Fruit fly (Drosophila melanogaster) whole organism, embryonic: Measurements from ENCODE around the gene cnir.

Source experiments
- CG13296 ChIP-seq: fragments of 200-800 bp; sonication (Bioruptor generic); optimal IDR thresholded peaks from 3 replicates; lab custom pipeline; 2018; ENCODE audit warnings: missing biosample characterization, mild to moderate bottlenecking, missing genetic modification characterization
- CG14441 ChIP-seq: fragments of 200-800 bp; sonication (Bioruptor generic); IDR thresholded peaks from 2 replicates; pipeline ENCODE4 v1.3.6; 2022; ENCODE audit warnings: missing biosample characterization, missing genetic modification characterization
- CG1603 ChIP-seq: fragments of 200-800 bp; sonication (Bioruptor generic); optimal IDR thresholded peaks from 2 replicates; lab custom pipeline; 2019; ENCODE audit warnings: missing biosample characterization, mild to moderate bottlenecking, missing genetic modification characterization, moderate library complexity
- CG16779 ChIP-seq: fragments of 200-800 bp; sonication (Bioruptor generic); IDR thresholded peaks from 2 replicates; pipeline ENCODE4 v1.3.6; 2022; ENCODE audit warnings: missing biosample characterization, missing genetic modification characterization
- CG17361 ChIP-seq: fragments of 200-800 bp; sonication (Bioruptor generic); IDR thresholded peaks from 3 replicates; pipeline ENCODE4 v1.3.6; 2022; ENCODE audit warnings: missing biosample characterization, missing genetic modification characterization
- CG17385 ChIP-seq: fragments of 200-800 bp; sonication (Bioruptor generic); optimal IDR thresholded peaks from 3 replicates; lab custom pipeline; 2018; ENCODE audit warnings: missing biosample characterization, mild to moderate bottlenecking, missing genetic modification characterization
- CG2116 ChIP-seq: fragments of 200-800 bp; sonication (Bioruptor generic); optimal IDR thresholded peaks from 3 replicates; lab custom pipeline; 2018; ENCODE audit warnings: missing biosample characterization, mild to moderate bottlenecking, missing genetic modification characterization
- CG30403 ChIP-seq: fragments of 200-800 bp; sonication (Bioruptor generic); optimal IDR thresholded peaks from 3 replicates; lab custom pipeline; 2016; ENCODE audit warnings: missing biosample characterization, missing genetic modification characterization
- CG32772 ChIP-seq: fragments of 200-800 bp; sonication (Bioruptor generic); IDR thresholded peaks from 2 replicates; pipeline ENCODE4 v1.3.6; 2022; ENCODE audit warnings: missing biosample characterization, missing genetic modification characterization
- CG6254 ChIP-seq: fragments of 200-800 bp; sonication (Bioruptor generic); optimal IDR thresholded peaks from 3 replicates; lab custom pipeline; 2017; ENCODE audit warnings: mild to moderate bottlenecking, missing biosample characterization, missing genetic modification reagents, missing genetic modification characterization
- CG7786 ChIP-seq: fragments of 200-800 bp; sonication (Bioruptor generic); optimal IDR thresholded peaks from 2 replicates; lab custom pipeline; 2016; ENCODE audit warnings: missing biosample characterization, missing genetic modification characterization
- CG8281 ChIP-seq: fragments of 200-800 bp; sonication (Bioruptor generic); optimal IDR thresholded peaks from 2 replicates; lab custom pipeline; 2018; ENCODE audit warnings: missing biosample characterization, mild to moderate bottlenecking, missing genetic modification characterization, moderate library complexity
- CG8388 ChIP-seq: fragments of 200-800 bp; sonication (Bioruptor generic); optimal IDR thresholded peaks from 2 replicates; lab custom pipeline; 2019; ENCODE audit warnings: missing biosample characterization, mild to moderate bottlenecking, missing genetic modification characterization, moderate library complexity
- CrebB ChIP-seq: fragments of 200-800 bp; sonication (Bioruptor generic); optimal IDR thresholded peaks from 3 replicates; lab custom pipeline; 2018; ENCODE audit warnings: missing biosample characterization, mild to moderate bottlenecking, missing genetic modification characterization
- ERR ChIP-seq: fragments of 200-800 bp; sonication (Bioruptor generic); optimal IDR thresholded peaks from 2 replicates; lab custom pipeline; 2016; ENCODE audit warnings: missing biosample characterization, missing genetic modification characterization
- Jarid2 ChIP-seq: fragments of 200-800 bp; sonication (Bioruptor generic); optimal IDR thresholded peaks from 3 replicates; lab custom pipeline; 2017; ENCODE audit warnings: mild to moderate bottlenecking, missing biosample characterization, missing genetic modification reagents, missing genetic modification characterization
- Max ChIP-seq: fragments of 200-800 bp; sonication (Bioruptor generic); optimal IDR thresholded peaks from 2 replicates; lab custom pipeline; 2016; ENCODE audit warnings: missing biosample characterization, mild to moderate bottlenecking, missing genetic modification characterization
- Mes4 ChIP-seq: fragments of 200-800 bp; sonication (Bioruptor generic); optimal IDR thresholded peaks from 2 replicates; lab custom pipeline; 2016; ENCODE audit warnings: missing biosample characterization, missing genetic modification characterization
- Nf-YC ChIP-seq: fragments of 200-800 bp; optimal IDR thresholded peaks from 3 replicates; lab custom pipeline; 2019; ENCODE audit warnings: missing biosample characterization, mild to moderate bottlenecking, missing genetic modification characterization, moderate library complexity
- Oaz ChIP-seq: fragments of 200-800 bp; sonication (Bioruptor generic); IDR thresholded peaks from 2 replicates; pipeline ENCODE4 v1.3.6; 2022; ENCODE audit warnings: missing biosample characterization, missing genetic modification characterization
- PHDP ChIP-seq: fragments of 200-800 bp; sonication (Bioruptor generic); optimal IDR thresholded peaks from 3 replicates; lab custom pipeline; 2018; ENCODE audit warnings: missing biosample characterization, mild to moderate bottlenecking, missing genetic modification characterization, moderate library complexity
- Ptx1 ChIP-seq: fragments of 200-800 bp; sonication (Bioruptor generic); IDR thresholded peaks from 2 replicates; pipeline ENCODE4 v1.3.6; 2022; ENCODE audit warnings: missing biosample characterization, missing genetic modification characterization
- Scr ChIP-seq: fragments of 200-800 bp; sonication (Bioruptor generic); IDR thresholded peaks from 2 replicates; pipeline ENCODE4 v1.3.6; 2022; ENCODE audit warnings: missing biosample characterization, missing genetic modification characterization; ENCODE audit not compliant: partially characterized antibody
- Sry-δ ChIP-seq: fragments of 200-800 bp; sonication (Bioruptor generic); optimal IDR thresholded peaks from 2 replicates; lab custom pipeline; 2016; ENCODE audit warnings: missing biosample characterization, missing genetic modification characterization
- abd-A ChIP-seq: fragments of 200-800 bp; sonication (Bioruptor generic); optimal IDR thresholded peaks from 3 replicates; lab custom pipeline; 2019; ENCODE audit warnings: missing biosample characterization, mild to moderate bottlenecking, missing genetic modification characterization, moderate library complexity
- amos ChIP-seq: fragments of 200-800 bp; sonication (Bioruptor generic); IDR thresholded peaks from 2 replicates; pipeline ENCODE4 v1.3.6; 2022; ENCODE audit warnings: missing biosample characterization, missing genetic modification characterization; ENCODE audit not compliant: partially characterized antibody
- ara ChIP-seq: fragments of 200-800 bp; sonication (Bioruptor generic); IDR thresholded peaks from 2 replicates; pipeline ENCODE4 v1.3.6; 2022; ENCODE audit warnings: missing biosample characterization, missing genetic modification characterization
- az2 ChIP-seq: fragments of 200-800 bp; sonication (Bioruptor generic); optimal IDR thresholded peaks from 3 replicates; lab custom pipeline; 2016; ENCODE audit warnings: missing biosample characterization, missing genetic modification characterization
- bsh ChIP-seq, 2 experiments: fragments of 200-800 bp; sonication (Bioruptor generic); optimal IDR thresholded peaks; 2 replicates each; lab custom pipeline; 2017 to 2018; ENCODE audit warnings: mild to moderate bottlenecking in 2 of 2, missing biosample characterization in 2 of 2, missing genetic modification characterization in 2 of 2, moderate library complexity in 1 of 2
- btn ChIP-seq: fragments of 200-800 bp; sonication (Bioruptor generic); optimal IDR thresholded peaks from 2 replicates; lab custom pipeline; 2016; ENCODE audit warnings: missing biosample characterization, missing genetic modification characterization
- cg ChIP-seq: fragments of 200-800 bp; sonication (Bioruptor generic); optimal IDR thresholded peaks from 3 replicates; lab custom pipeline; 2019; ENCODE audit warnings: missing biosample characterization, mild to moderate bottlenecking, missing genetic modification characterization, moderate library complexity
- ci ChIP-seq: fragments of 200-800 bp; sonication (Bioruptor generic); IDR thresholded peaks from 3 replicates; pipeline ENCODE4 v1.3.6; 2022; ENCODE audit warnings: missing biosample characterization, missing genetic modification characterization
- croc ChIP-seq: fragments of 200-800 bp; sonication (Bioruptor generic); conservative IDR thresholded peaks from 3 replicates; pipeline ENCODE4 v1.3.6; 2022; ENCODE audit warnings: missing biosample characterization, missing genetic modification characterization
- dan ChIP-seq: fragments of 200-800 bp; sonication (Bioruptor generic); IDR thresholded peaks from 2 replicates; pipeline ENCODE4 v1.3.6; 2022; ENCODE audit warnings: missing biosample characterization, missing genetic modification characterization
- dimm ChIP-seq: fragments of 200-800 bp; sonication (Bioruptor generic); IDR thresholded peaks from 2 replicates; pipeline ENCODE4 v1.3.6; 2022; ENCODE audit warnings: missing biosample characterization, missing genetic modification characterization
- exex ChIP-seq: fragments of 200-800 bp; sonication (Bioruptor generic); optimal IDR thresholded peaks from 4 replicates; lab custom pipeline; 2018; ENCODE audit warnings: missing biosample characterization, mild to moderate bottlenecking, missing genetic modification characterization, moderate library complexity
- gsb-n ChIP-seq: fragments of 200-800 bp; sonication (Bioruptor generic); optimal IDR thresholded peaks from 3 replicates; lab custom pipeline; 2018; ENCODE audit warnings: missing biosample characterization, mild to moderate bottlenecking, missing genetic modification characterization
- hkb ChIP-seq, 2 experiments: fragments of 200-800 bp in 1 of 2; fragments of >200 bp in 1 of 2; sonication (Bioruptor generic) in 1 of 2; IDR thresholded peaks in 1 of 2; optimal IDR thresholded peaks in 1 of 2; 2 replicates each; pipeline versions ENCODE4 v1.3.6 to Lab custom; 2017 to 2022; ENCODE audit warnings: missing biosample characterization in 1 of 2, missing genetic modification characterization in 1 of 2
- kay ChIP-seq: fragments of 200-800 bp; sonication (Bioruptor generic); optimal IDR thresholded peaks from 2 replicates; lab custom pipeline; 2016; ENCODE audit warnings: missing biosample characterization, missing genetic modification characterization
- ken ChIP-seq: fragments of 200-800 bp; sonication (Bioruptor generic); IDR thresholded peaks from 3 replicates; pipeline ENCODE4 v1.3.6; 2022; ENCODE audit warnings: missing biosample characterization, missing genetic modification characterization
- lola ChIP-seq, 3 experiments: fragments of >200 bp in 2 of 3; fragments of 200-800 bp in 1 of 3; sonication (Bioruptor generic) in 1 of 3; optimal IDR thresholded peaks; 2 replicates each; lab custom pipeline; 2017 to 2019; ENCODE audit warnings: missing biosample characterization in 3 of 3, missing genetic modification characterization in 3 of 3, mild to moderate bottlenecking in 1 of 3, moderate library complexity in 1 of 3
- pb ChIP-seq: fragments of 200-800 bp; sonication (Bioruptor generic); optimal IDR thresholded peaks from 3 replicates; lab custom pipeline; 2016; ENCODE audit warnings: missing biosample characterization, missing genetic modification characterization
- phol ChIP-seq: fragments of 200-800 bp; sonication (Bioruptor generic); optimal IDR thresholded peaks from 3 replicates; lab custom pipeline; 2018; ENCODE audit warnings: missing biosample characterization, mild to moderate bottlenecking, missing genetic modification characterization, moderate library complexity
- sisA ChIP-seq: fragments of 200-800 bp; sonication (Bioruptor generic); IDR thresholded peaks from 2 replicates; pipeline ENCODE4 v1.3.6; 2022; ENCODE audit warnings: missing biosample characterization, missing genetic modification characterization
- slbo ChIP-seq: fragments of 200-800 bp; sonication (Bioruptor generic); IDR thresholded peaks from 2 replicates; pipeline ENCODE4 v1.3.6; 2022; ENCODE audit warnings: missing biosample characterization, missing genetic modification characterization
- sr ChIP-seq: fragments of 200-800 bp; sonication (Bioruptor generic); IDR thresholded peaks from 3 replicates; pipeline ENCODE4 v1.3.6; 2022; ENCODE audit warnings: missing biosample characterization, missing genetic modification characterization
- stc ChIP-seq: fragments of 200-800 bp; sonication (Bioruptor generic); IDR thresholded peaks from 2 replicates; pipeline ENCODE4 v1.3.6; 2022; ENCODE audit warnings: missing biosample characterization, missing genetic modification characterization
- trh ChIP-seq: fragments of 200-800 bp; sonication (Bioruptor generic); optimal IDR thresholded peaks from 2 replicates; lab custom pipeline; 2016; ENCODE audit warnings: missing biosample characterization, missing genetic modification characterization
- vfl ChIP-seq: fragments of 200-800 bp; sonication (Bioruptor generic); optimal IDR thresholded peaks from 2 replicates; lab custom pipeline; 2016; ENCODE audit warnings: missing biosample characterization, missing genetic modification characterization
- wek ChIP-seq: fragments of 200-800 bp; sonication (Bioruptor generic); optimal IDR thresholded peaks from 3 replicates; lab custom pipeline; 2018; ENCODE audit warnings: missing biosample characterization, mild to moderate bottlenecking, missing genetic modification characterization, moderate library complexity

cnir gene

DNA sequence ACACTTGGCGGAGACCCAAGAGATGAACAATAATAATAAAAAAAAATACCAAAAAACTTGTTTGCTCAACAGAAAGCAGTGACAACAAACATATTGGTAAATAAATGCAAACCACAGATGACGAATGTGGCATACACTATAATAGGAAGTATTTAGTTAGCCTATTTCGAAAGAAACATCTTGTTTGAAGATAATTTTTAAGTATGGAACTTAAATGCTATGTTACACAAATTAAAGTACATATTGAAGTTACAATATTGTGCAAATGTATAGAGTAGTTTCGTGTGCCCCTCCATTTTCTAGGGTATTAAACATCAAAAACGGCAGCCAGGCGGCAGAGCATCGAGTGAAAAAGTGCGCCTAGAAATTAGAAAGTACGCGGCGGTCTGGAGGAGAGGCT lies 36.2 kb downstream of the cnir start (continued):
- peak; percentile 76 for TF ChIP-seq CG1603 (tag; lab: Kevin White, UChicago)
- peak; percentile 71 for TF ChIP-seq CG8388 (GFP tag; lab: Kevin White, UChicago)
- 0 out of 2 replicates have a peak, but pooled peaks have one; percentile 42 for TF ChIP-seq CG32772 (GFP tag; lab: Robert Waterston, UW)
- no peak for TF ChIP-seq CG14441 (GFP tag; lab: Robert Waterston, UW)
- TF ChIP-seq gsb-n (tag; lab: Kevin White, UChicago): peak; percentile 62
- TF ChIP-seq dimm (GFP tag; lab: Robert Waterston, UW): no peak
- TF ChIP-seq exex: no peak
- TF ChIP-seq CG17385 (GFP tag; lab: Kevin White, UChicago): peak; percentile 59
- peak; percentile 30 for TF ChIP-seq btn (GFP tag; lab: Kevin White, UChicago)
- TF ChIP-seq wek (GFP tag; lab: Kevin White, UChicago): peak; percentile 25
- peak; percentile 29; the same call in 1 of the 2 replicates for TF ChIP-seq sisA (GFP tag; lab: Robert Waterston, UW)
- TF ChIP-seq Nf-YC: no peak
- TF ChIP-seq ci (GFP tag; lab: Robert Waterston, UW): peak; percentile 71
- no peak for TF ChIP-seq hkb (optimal IDR thresholded peaks at IDR 0.05; lab: Kevin White, UChicago)
- TF ChIP-seq hkb (GFP tag; IDR thresholded peaks at IDR 0.05; lab: Robert Waterston, UW): 0 out of 2 replicates have a peak, but pooled peaks have one; percentile 55
- TF ChIP-seq ara (GFP tag; lab: Robert Waterston, UW): peak; percentile 46; the same call in 1 of the 2 replicates
- peak in 1 of 3 experiments; percentile 19 for TF ChIP-seq lola (GFP tag; optimal IDR thresholded peaks at IDR 0.05; lab: Kevin White, UChicago)
- TF ChIP-seq phol (tag; lab: Kevin White, UChicago): peak; percentile 66
- no peak for TF ChIP-seq dan (GFP tag; lab: Robert Waterston, UW)
- peak; percentile 17 for TF ChIP-seq az2 (GFP tag; lab: Kevin White, UChicago)
- TF ChIP-seq slbo: no peak
- peak; percentile 24 for TF ChIP-seq CG30403 (GFP tag; lab: Kevin White, UChicago)
- peak; percentile 67; the same call in 2 of the 3 replicates for TF ChIP-seq CG17361 (GFP tag; lab: Robert Waterston, UW)
- no peak for TF ChIP-seq Scr (GFP tag; lab: Robert Waterston, UW)
- no peak for TF ChIP-seq trh (GFP tag; lab: Kevin White, UChicago)
- TF ChIP-seq croc (GFP tag; lab: Robert Waterston, UW): no peak
- no peak for TF ChIP-seq CG7786
- TF ChIP-seq PHDP (tag; lab: Kevin White, UChicago): peak; percentile 76
- no peak for TF ChIP-seq cg (GFP tag; lab: Kevin White, UChicago)
- no peak for TF ChIP-seq CG16779 (GFP tag; lab: Robert Waterston, UW)
- TF ChIP-seq Sry-δ: no peak
- no peak for TF ChIP-seq Jarid2 (GFP tag; lab: Kevin White, UChicago)
- TF ChIP-seq abd-A (tag; lab: Kevin White, UChicago): no peak
- peak; percentile 43 for TF ChIP-seq CG6254 (GFP tag; lab: Kevin White, UChicago)
- no peak for TF ChIP-seq CrebB
- no peak for TF ChIP-seq ERR (GFP tag; lab: Kevin White, UChicago)
- no peak for TF ChIP-seq sr (GFP tag; lab: Robert Waterston, UW)
- no peak for TF ChIP-seq amos (GFP tag; lab: Robert Waterston, UW)
- no peak for TF ChIP-seq CG2116 (GFP tag; lab: Kevin White, UChicago)
- no peak for TF ChIP-seq pb (GFP tag; lab: Kevin White, UChicago)
- peak; percentile 68 for TF ChIP-seq Ptx1
- TF ChIP-seq ken (GFP tag; lab: Robert Waterston, UW): peak; percentile 46; the same call in 1 of the 3 replicates
- TF ChIP-seq Max: no peak
- TF ChIP-seq stc: peak; percentile 67
- TF ChIP-seq Oaz: no peak
- peak in 1 of 2 experiments; percentile 61 for TF ChIP-seq bsh (GFP tag; optimal IDR thresholded peaks at IDR 0.05; lab: Kevin White, UChicago)
- TF ChIP-seq CG13296: peak; percentile 5
- TF ChIP-seq Mes4 (GFP tag; lab: Kevin White, UChicago): no peak
- peak; percentile 15 for TF ChIP-seq CG8281 (tag; lab: Kevin White, UChicago)
- TF ChIP-seq kay: no peak
- no peak for TF ChIP-seq vfl
